Worm (Caenorhabditis elegans) whole organism, L3 larva: ENCODE data around the gene srh-46.

ENCODE experiments used
- aly-2 ChIP-seq: fragments of 150-350 bp; optimal IDR thresholded peaks from 2 replicates; lab custom pipeline; 2014; ENCODE audit warnings: missing biosample characterization, missing genetic modification characterization
- ama-1 ChIP-seq: fragments of 150-350 bp; optimal IDR thresholded peaks from 2 replicates; lab custom pipeline; 2018
- elt-2 ChIP-seq: sonication (generic microtip); optimal IDR thresholded peaks from 2 replicates; lab custom pipeline; 2016; ENCODE audit warnings: missing genetic modification reagents, mild to moderate bottlenecking, missing genetic modification characterization, missing compliant biosample characterization
- nfya-1 ChIP-seq: sonication (generic microtip); optimal IDR thresholded peaks from 2 replicates; lab custom pipeline; 2017; ENCODE audit warnings: missing genetic modification characterization, mild to moderate bottlenecking, missing compliant biosample characterization, antibody characterized with exemption, moderate library complexity; ENCODE audit not compliant: insufficient read depth
- nhr-11 ChIP-seq: fragments of 150-350 bp; optimal IDR thresholded peaks from 2 replicates; lab custom pipeline; 2014; ENCODE audit warnings: missing biosample characterization, missing genetic modification characterization
- nhr-12 ChIP-seq: fragments of 150-350 bp; optimal IDR thresholded peaks from 2 replicates; lab custom pipeline; 2014; ENCODE audit warnings: missing biosample characterization, missing genetic modification characterization
- pqm-1 ChIP-seq: fragments of 150-350 bp; optimal IDR thresholded peaks from 2 replicates; lab custom pipeline; 2017; ENCODE audit warnings: missing biosample characterization, missing genetic modification characterization, inconsistent platforms
- unc-39 ChIP-seq: sonication (generic microtip); optimal IDR thresholded peaks from 4 replicates; lab custom pipeline; 2017; ENCODE audit warnings: missing biosample characterization, missing genetic modification characterization
- ztf-4 ChIP-seq: fragments of 150-350 bp; optimal IDR thresholded peaks from 2 replicates; lab custom pipeline; 2014; ENCODE audit warnings: missing biosample characterization, missing genetic modification characterization

DNA sequence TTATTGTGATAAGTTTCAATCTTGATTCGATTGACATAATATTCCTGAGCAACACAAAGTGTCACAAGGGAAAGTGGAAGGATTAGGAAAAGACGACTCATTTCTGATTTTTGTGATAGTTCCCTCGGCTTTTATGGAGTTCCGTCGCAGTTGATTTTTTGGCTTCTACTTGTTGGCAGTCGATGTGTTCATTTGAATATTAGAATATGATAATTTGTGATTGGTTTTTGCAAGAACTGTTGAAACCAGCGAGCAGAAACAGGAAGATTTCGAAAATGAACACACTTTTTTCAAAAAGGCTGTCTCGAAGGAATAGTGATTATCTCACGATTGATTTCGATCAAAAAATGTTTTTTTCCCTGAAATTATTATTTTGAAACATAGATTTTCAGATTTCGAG, 31.5 kb upstream of the srh-46 start, which contains the start of gene T02E9.6:
- TF ChIP-seq aly-2 (tag; lab: Kevin White, UChicago) (no peak), elt-2 (tag; lab: Kevin White, UChicago) (no peak), ama-1 (lab: Kevin White, UChicago) (no peak), ztf-4 (no peak), pqm-1 (tag; lab: Kevin White, UChicago) (no peak), unc-39 (tag; lab: Kevin White, UChicago) (no peak), nhr-12 (no peak), nhr-11 (tag; lab: Kevin White, UChicago) (no peak), nfya-1 (tag; lab: Kevin White, UChicago) (no peak)
